Worm (Caenorhabditis elegans): Measurements from ENCODE around the gene sup-1.

sup-1 gene

ce11 chrIII:11737527-11737926, at the start of gene sup-1:
Gene sup-1 (minus strand): TSS chrIII:11737627.
- TF ChIP-seq sea-2 (GFP tag; optimal IDR thresholded peaks at IDR 0.05) (no peak), nhr-25 (tag; optimal IDR thresholded peaks at IDR 0.05) (no peak), ztf-11 (tag; optimal IDR thresholded peaks at IDR 0.05) (no peak), snpc-4 (tag; optimal IDR thresholded peaks at IDR 0.05) (no peak), egl-27 (tag; optimal IDR thresholded peaks at IDR 0.05) (no peak), daf-12 (tag; optimal IDR thresholded peaks at IDR 0.05) (no peak), ceh-28 (tag; optimal IDR thresholded peaks at IDR 0.05) (no peak), fkh-10 (GFP tag; optimal IDR thresholded peaks at IDR 0.05) (no peak), nhr-28 (tag; optimal IDR thresholded peaks at IDR 0.05) (no peak), nhr-76 (tag; optimal IDR thresholded peaks at IDR 0.05) (no peak), nhr-237 (tag; optimal IDR thresholded peaks at IDR 0.05) (no peak)

- TF ChIP-seq tbx-2 (tag; optimal IDR thresholded peaks at IDR 0.05) (no peak), sea-2 (GFP tag; optimal IDR thresholded peaks at IDR 0.05) (no peak), mdl-1 (tag; optimal IDR thresholded peaks at IDR 0.05) (no peak), ama-1 (optimal IDR thresholded peaks at IDR 0.05) (no peak), aly-2 (tag; optimal IDR thresholded peaks at IDR 0.05) (no peak), jun-1 (tag; optimal IDR thresholded peaks at IDR 0.05) (no peak), ztf-11 (tag; optimal IDR thresholded peaks at IDR 0.05) (no peak), fos-1 (tag; optimal IDR thresholded peaks at IDR 0.05) (no peak), pqm-1 (tag; optimal IDR thresholded peaks at IDR 0.05) (no peak), nhr-67 (tag; optimal IDR thresholded peaks at IDR 0.05) (no peak), lin-39 (tag; optimal IDR thresholded peaks at IDR 0.05) (no peak)
Measured at ce11 chrIII:11785961-11786360, 48.5 kb upstream of the sup-1 start, which contains the start of gene tbx-38. Gene tbx-38 (minus strand): TSS chrIII:11786061.

- no peak for TF ChIP-seq nhr-25 (tag; optimal IDR thresholded peaks at IDR 0.05)
- TF ChIP-seq unc-39 (tag; optimal IDR thresholded peaks at IDR 0.05), result no peak
- no peak for TF ChIP-seq mml-1 (tag; optimal IDR thresholded peaks at IDR 0.05)
- TF ChIP-seq lsy-12 (tag; optimal IDR thresholded peaks at IDR 0.05), result no peak
- no peak for TF ChIP-seq nhr-12 (tag; optimal IDR thresholded peaks at IDR 0.05)
Measured at ce11 chrIII:11781800-11782199, 44.4 kb upstream of the sup-1 start, which contains the start of gene srd-74. Gene srd-74 (plus strand): TSS chrIII:11782100.

- TF ChIP-seq nhr-43 (tag; optimal IDR thresholded peaks at IDR 0.05; ENCODE audit: poor library complexity, severe bottlenecking) (no peak), egl-5 (tag; optimal IDR thresholded peaks at IDR 0.05) (no peak), skn-1 (tag; optimal IDR thresholded peaks at IDR 0.05) (no peak), nhr-28 (tag; optimal IDR thresholded peaks at IDR 0.05) (no peak), sea-2 (GFP tag; optimal IDR thresholded peaks at IDR 0.05) (no peak), nhr-12 (tag; optimal IDR thresholded peaks at IDR 0.05) (no peak), hmg-11 (tag; optimal IDR thresholded peaks at IDR 0.05) (no peak), R02D3.7 (tag; optimal IDR thresholded peaks at IDR 0.05) (no peak), elt-3 (tag; optimal IDR thresholded peaks at IDR 0.05) (no peak), unc-62 (GFP tag; optimal IDR thresholded peaks at IDR 0.05) (no peak), pqm-1 (tag; optimal IDR thresholded peaks at IDR 0.05) (no peak), fos-1 (tag; optimal IDR thresholded peaks at IDR 0.05) (no peak), lsy-12 (tag; optimal IDR thresholded peaks at IDR 0.05) (no peak)
Measured at ce11 chrIII:11780183-11780664, 42.8 kb upstream of the sup-1 start, which contains the start of gene C24H11.5. Gene C24H11.5 (plus strand): TSS chrIII:11780233.

- TF ChIP-seq mml-1 (tag; optimal IDR thresholded peaks at IDR 0.05) (no peak), hmg-11 (tag; optimal IDR thresholded peaks at IDR 0.05) (no peak), eor-1 (tag; optimal IDR thresholded peaks at IDR 0.05) (no peak), aly-2 (tag; optimal IDR thresholded peaks at IDR 0.05) (no peak), ZK546.5 (tag; optimal IDR thresholded peaks at IDR 0.05) (no peak), tbx-2 (tag; optimal IDR thresholded peaks at IDR 0.05) (no peak), ztf-4 (tag; optimal IDR thresholded peaks at IDR 0.05) (no peak), unc-62 (GFP tag; optimal IDR thresholded peaks at IDR 0.05) (no peak), egl-5 (tag; optimal IDR thresholded peaks at IDR 0.05) (no peak), snpc-4 (tag; optimal IDR thresholded peaks at IDR 0.05) (no peak), fkh-10 (GFP tag; optimal IDR thresholded peaks at IDR 0.05) (no peak), nhr-77 (tag; optimal IDR thresholded peaks at IDR 0.05) (no peak)
Measured at ce11 chrIII:11777321-11777720, 39.9 kb upstream of the sup-1 start, which contains the start of gene mdt-21. Gene mdt-21 (plus strand): TSS chrIII:11777621.

Measured in whole organism, L3 larva.